Fruit fly (Drosophila melanogaster) whole organism, larva: ENCODE measurements around the gene CG32708.

ENCODE experiments used
- noc ChIP-seq: fragments of 200-800 bp; sonication (Bioruptor generic); optimal IDR thresholded peaks from 3 replicates; lab custom pipeline; 2019; ENCODE audit warnings: missing biosample characterization, mild to moderate bottlenecking, missing genetic modification characterization, moderate library complexity

CG32708 gene

DNA sequence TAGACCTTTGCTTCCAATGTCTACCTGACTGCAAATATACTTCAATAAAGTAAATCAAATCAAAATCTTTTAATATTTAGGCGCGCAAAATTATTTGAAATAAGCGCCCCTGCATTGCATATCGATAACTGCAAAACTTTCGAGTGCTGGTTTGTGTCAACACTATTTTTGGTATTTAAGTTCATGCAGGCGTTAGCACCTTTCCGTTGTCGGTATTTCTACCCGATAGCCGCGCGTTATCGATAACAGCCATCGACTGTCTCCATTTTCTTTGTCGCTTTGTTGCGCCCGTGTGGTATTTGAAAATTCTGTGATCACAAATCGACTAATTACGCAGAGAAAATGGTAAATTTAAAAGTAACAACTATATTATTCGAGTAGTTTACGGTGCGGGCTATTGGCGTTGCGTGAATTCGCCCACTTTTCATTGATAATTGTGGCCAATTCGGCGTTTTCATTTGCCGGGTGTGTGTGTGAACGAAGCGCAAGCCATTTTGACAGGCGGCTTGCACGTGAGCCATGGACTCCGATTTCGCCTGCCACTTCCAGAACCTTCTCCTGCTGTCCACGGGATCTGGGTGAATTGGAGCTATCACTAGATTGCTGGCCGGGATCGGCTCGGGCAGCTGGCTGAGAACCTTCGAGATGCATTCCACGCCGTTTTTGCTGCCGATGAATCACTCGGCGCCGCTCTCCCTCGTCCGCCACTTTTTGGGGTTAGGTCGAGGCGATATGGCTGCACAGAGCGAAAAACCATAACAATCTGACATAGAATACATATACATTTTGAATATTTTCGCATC, 3.7 kb downstream of the CG32708 start, which contains the start of gene CCT2:
TSS of gene CCT2 (plus strand) at position 260 of the 803 bp plus-strand sequence.
- TF ChIP-seq noc (tag; lab: Kevin White, UChicago): no peak

- TF ChIP-seq noc (tag; lab: Kevin White, UChicago): no peak
Measured at dm6 chrX:9090057-9090358, 4.3 kb downstream of the CG32708 start.

- no peak for TF ChIP-seq noc (tag; lab: Kevin White, UChicago)
Measured at dm6 chrX:9093062-9093461, 7.3 kb downstream of the CG32708 start.

DNA sequence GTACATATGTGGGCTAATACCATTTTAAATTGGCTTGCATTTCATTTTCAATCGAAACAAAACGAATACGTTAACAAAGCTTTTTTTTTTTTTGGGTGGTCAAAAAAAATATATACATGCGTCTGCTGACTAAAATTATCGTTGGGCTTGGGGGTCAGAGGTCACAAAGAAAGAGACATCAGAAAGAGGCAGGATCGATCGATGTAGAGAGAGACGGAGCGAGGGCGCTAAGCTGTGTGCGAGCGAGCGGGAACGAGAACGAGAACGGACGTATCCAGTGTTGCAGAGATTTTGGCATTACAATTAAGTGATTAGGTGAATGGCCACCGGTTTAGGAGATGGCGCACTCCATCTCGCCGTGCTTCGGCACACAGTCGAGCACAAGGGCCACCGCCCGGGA, 8.2 kb downstream of the CG32708 start:
- no peak for TF ChIP-seq noc (tag; lab: Kevin White, UChicago)

dm6 chrX:9102125-9102524, 16.4 kb downstream of the CG32708 start:
- TF ChIP-seq noc (tag; lab: Kevin White, UChicago): no peak

- no peak for TF ChIP-seq noc (tag; lab: Kevin White, UChicago)
Measured at dm6 chrX:9103308-9104185, 17.8 kb downstream of the CG32708 start, which contains the start of gene CG7766. TSS of gene CG7766 (minus strand) at chrX:9103739.

dm6 chrX:9106212-9106774, 20.6 kb downstream of the CG32708 start, which contains the start of gene Bx42:
TSS of gene Bx42 (minus strand) at chrX:9106604.
- TF ChIP-seq noc (tag; lab: Kevin White, UChicago): no peak

DNA sequence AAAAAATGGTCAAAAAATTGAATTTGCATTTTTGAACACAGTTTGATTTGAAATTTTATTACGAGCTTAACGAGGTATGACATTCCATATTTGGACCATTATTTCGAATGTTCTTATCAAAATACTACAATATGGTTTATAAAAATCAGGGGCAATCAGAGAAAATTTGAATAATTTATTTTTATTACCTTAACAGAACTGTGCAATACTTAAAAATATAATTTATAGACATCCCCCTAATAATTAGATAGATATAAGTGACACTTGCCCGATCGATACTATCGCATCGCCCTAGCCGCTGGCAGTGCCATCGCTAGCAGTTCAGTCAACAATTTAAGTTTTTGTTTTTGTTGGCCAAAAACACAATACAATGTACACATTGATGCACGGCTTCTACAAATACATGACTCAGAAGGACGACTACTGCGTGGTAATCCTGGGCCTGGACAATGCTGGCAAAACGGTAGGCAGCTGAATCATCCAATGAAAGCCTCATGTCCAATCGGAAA, 21.1 kb downstream of the CG32708 start, which contains the start of gene Arfrp1:
TSS of gene Arfrp1 (plus strand) at position 295 of the 509 bp plus-strand sequence.
- TF ChIP-seq noc (tag; lab: Kevin White, UChicago): no peak

DNA sequence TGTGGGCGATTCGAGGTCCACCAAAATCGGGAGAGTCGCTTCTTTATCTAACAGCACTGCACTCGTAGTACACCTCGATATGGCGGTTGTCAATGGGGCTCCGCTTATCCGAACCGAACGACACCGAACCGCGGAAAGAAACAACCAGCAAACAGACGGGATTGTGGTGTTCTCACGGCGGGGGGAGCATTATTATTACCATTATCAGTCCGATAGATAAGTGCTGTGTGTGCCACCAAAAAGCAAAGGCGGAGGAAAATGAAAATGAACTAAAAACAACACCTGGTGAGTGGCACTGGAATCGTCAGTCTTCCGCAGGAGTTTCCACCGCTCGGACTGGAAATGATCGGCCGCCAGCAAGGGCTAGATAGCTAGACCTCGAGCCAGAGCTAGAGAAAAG, 22.7 kb downstream of the CG32708 start, which contains the start of gene AP-1gamma:
TSS of gene AP-1gamma (plus strand) at position 305 of the 400 bp plus-strand sequence.
- TF ChIP-seq noc (tag; lab: Kevin White, UChicago): no peak

dm6 chrX:9109072-9109844, 23.5 kb downstream of the CG32708 start:
- TF ChIP-seq noc (tag; lab: Kevin White, UChicago): no peak

DNA sequence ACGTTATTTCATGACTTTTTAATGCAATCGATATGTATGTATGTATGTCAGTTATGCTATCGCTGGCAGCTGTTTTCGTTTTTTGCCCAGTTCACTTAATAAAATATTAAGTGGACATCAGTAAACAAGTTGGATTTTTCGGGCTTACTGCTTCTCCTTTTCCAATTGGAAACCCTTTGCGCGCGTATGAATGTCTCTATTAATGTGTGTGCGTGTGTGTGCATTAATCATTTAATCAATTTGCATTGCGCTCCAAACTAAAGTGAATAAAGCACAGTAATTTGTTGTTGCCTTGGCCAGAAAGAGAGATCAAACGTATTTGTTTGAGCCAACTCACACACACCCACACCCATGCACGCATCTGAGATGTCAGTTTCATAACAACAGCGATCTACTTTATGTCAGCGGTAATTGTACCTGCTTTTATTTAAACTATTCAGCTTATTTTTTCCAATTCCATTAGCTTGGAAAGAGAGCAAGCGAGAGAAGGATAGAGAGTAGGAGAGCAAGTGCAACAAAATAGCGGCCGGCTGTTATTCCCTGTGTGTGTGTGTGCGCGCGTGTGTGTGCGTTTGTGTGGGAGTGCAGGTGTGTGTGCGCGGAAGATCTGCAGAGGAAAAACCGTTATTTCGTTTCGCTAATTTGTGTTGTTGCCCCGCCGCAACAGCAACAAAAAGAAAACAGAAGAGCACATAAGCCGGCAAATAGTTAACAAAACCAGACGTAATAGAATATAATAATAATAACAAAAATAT, 24.6 kb downstream of the CG32708 start:
- TF ChIP-seq noc (tag; lab: Kevin White, UChicago): no peak

DNA sequence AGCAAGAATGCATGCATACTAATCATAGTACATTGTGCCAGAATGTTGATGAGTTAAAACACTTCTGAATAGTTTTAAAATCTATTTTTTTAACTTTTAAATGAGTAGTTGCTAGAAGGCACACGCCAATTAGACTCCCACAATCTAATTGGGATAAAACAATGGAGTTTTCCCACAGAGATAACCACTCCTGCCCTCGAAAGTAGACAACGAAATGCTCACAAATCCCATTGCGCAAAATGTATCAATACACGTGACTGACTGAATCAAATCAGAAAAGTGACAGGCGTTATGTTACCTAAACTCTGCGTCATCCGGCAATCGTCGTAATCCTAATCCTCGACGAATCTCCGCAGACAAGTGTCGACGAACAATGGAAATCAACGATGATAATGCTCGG, 32.1 kb downstream of the CG32708 start:
- TF ChIP-seq noc (tag; lab: Kevin White, UChicago): no peak

DNA sequence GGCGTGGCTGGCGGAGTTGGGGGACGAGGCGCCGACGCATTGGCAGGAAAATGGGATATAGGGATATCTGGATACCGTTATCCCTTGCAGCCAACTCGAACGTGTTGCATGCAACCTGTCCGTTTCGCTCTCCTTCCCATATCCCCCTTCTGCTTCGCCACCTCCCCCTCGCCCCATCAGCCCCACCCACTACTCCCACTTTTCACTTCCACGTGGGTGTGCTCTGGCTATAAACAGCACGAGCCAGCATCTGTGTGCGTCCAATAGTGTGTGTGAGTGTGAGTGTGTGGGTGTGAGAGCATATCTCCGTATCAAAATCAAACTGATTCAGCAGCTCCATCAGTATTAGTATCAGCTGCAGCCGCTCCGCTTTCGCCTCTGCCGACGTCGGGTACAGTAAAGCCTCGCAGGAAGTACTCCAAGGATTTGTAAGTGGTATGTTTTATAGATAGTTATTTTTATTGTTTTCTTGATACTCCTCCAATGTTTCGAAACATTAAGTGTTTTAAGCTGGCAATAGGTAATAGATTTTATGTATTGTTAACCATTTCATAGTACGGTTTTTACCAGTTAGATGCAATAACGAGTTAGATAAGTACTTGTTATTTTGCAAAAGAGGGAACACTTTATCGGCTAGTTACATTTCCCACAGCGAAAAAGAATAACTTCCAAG, 33.4 kb downstream of the CG32708 start:
- no peak for TF ChIP-seq noc (tag; lab: Kevin White, UChicago)
